Fruit fly (Drosophila melanogaster) whole organism, prepupa: Measurements from ENCODE around the gene ATPsynbetaL.

ENCODE experiments used
- CG10631 ChIP-seq: fragments of 200-800 bp; sonication (Bioruptor generic); optimal IDR thresholded peaks from 2 replicates; lab custom pipeline; 2016; ENCODE audit warnings: missing biosample characterization, missing genetic modification characterization
- CG10669 ChIP-seq: fragments of 200-800 bp; sonication (Bioruptor generic); optimal IDR thresholded peaks from 3 replicates; lab custom pipeline; 2018; ENCODE audit warnings: missing biosample characterization, mild to moderate bottlenecking, missing genetic modification characterization, moderate library complexity
- CG11902 ChIP-seq: fragments of 200-800 bp; sonication (Bioruptor generic); optimal IDR thresholded peaks from 3 replicates; lab custom pipeline; 2016; ENCODE audit warnings: missing biosample characterization, missing genetic modification characterization
- CG15336 ChIP-seq: fragments of 200-800 bp; sonication (Bioruptor generic); IDR thresholded peaks from 2 replicates; pipeline ENCODE4 v1.3.6; 2022; ENCODE audit warnings: missing biosample characterization, missing genetic modification characterization
- CG16779 ChIP-seq: fragments of 200-800 bp; sonication (Bioruptor generic); optimal IDR thresholded peaks from 3 replicates; lab custom pipeline; 2017; ENCODE audit warnings: missing biosample characterization, mild to moderate bottlenecking, missing genetic modification characterization
- CG31627 ChIP-seq: fragments of 200-800 bp; sonication (Bioruptor generic); optimal IDR thresholded peaks from 3 replicates; lab custom pipeline; 2016; ENCODE audit warnings: missing biosample characterization, missing genetic modification characterization
- CG32006 ChIP-seq: fragments of 200-800 bp; sonication (Bioruptor generic); optimal IDR thresholded peaks from 3 replicates; lab custom pipeline; 2017; ENCODE audit warnings: missing biosample characterization, mild to moderate bottlenecking, missing genetic modification characterization
- CG34406 ChIP-seq: fragments of 200-800 bp; sonication (Bioruptor generic); optimal IDR thresholded peaks from 3 replicates; lab custom pipeline; 2016; ENCODE audit warnings: missing biosample characterization, missing genetic modification characterization
- CG3919 ChIP-seq: fragments of 200-800 bp; sonication (Bioruptor generic); optimal IDR thresholded peaks from 3 replicates; lab custom pipeline; 2016; ENCODE audit warnings: missing biosample characterization, missing genetic modification characterization
- CG4318 ChIP-seq: fragments of 200-800 bp; sonication (Bioruptor generic); optimal IDR thresholded peaks from 3 replicates; lab custom pipeline; 2017; ENCODE audit warnings: missing biosample characterization, mild to moderate bottlenecking, missing genetic modification characterization
- CG6276 ChIP-seq: fragments of 200-800 bp; sonication (Bioruptor generic); optimal IDR thresholded peaks from 2 replicates; lab custom pipeline; 2017; ENCODE audit warnings: missing biosample characterization, mild to moderate bottlenecking, missing genetic modification characterization
- CG6792 ChIP-seq: fragments of 200-800 bp; sonication (Bioruptor generic); optimal IDR thresholded peaks from 3 replicates; lab custom pipeline; 2016; ENCODE audit warnings: missing biosample characterization, missing genetic modification characterization
- CG6854 ChIP-seq: fragments of 200-800 bp; sonication (Bioruptor generic); optimal IDR thresholded peaks from 2 replicates; lab custom pipeline; 2017; ENCODE audit warnings: missing biosample characterization, mild to moderate bottlenecking, missing genetic modification characterization
- CG7368 ChIP-seq: fragments of 200-800 bp; sonication (Bioruptor generic); optimal IDR thresholded peaks from 3 replicates; lab custom pipeline; 2016; ENCODE audit warnings: missing biosample characterization, missing genetic modification characterization
- CG8119 ChIP-seq: fragments of 200-800 bp; sonication (Bioruptor generic); IDR thresholded peaks from 3 replicates; pipeline ENCODE4 v1.3.6; 2022; ENCODE audit warnings: missing biosample characterization, missing genetic modification characterization
- CG8319 ChIP-seq: fragments of 200-800 bp; sonication (Bioruptor generic); optimal IDR thresholded peaks from 3 replicates; lab custom pipeline; 2016; ENCODE audit warnings: missing biosample characterization, missing genetic modification characterization
- CG8632 ChIP-seq: fragments of 200-800 bp; sonication (Bioruptor generic); optimal IDR thresholded peaks from 3 replicates; lab custom pipeline; 2016; ENCODE audit warnings: missing biosample characterization, missing genetic modification characterization
- CG9139 ChIP-seq: fragments of 200-800 bp; sonication (Bioruptor generic); optimal IDR thresholded peaks from 3 replicates; lab custom pipeline; 2017; ENCODE audit warnings: missing biosample characterization, mild to moderate bottlenecking, missing genetic modification characterization
- Eip78C ChIP-seq: fragments of 200-800 bp; sonication (Bioruptor generic); peaks from one replicate; lab custom pipeline; 2016; ENCODE audit warnings: missing biosample characterization, missing genetic modification characterization
- Ets21C ChIP-seq: fragments of 200-800 bp; sonication (Bioruptor generic); optimal IDR thresholded peaks from 3 replicates; lab custom pipeline; 2016; ENCODE audit warnings: missing biosample characterization, missing genetic modification characterization
- Ets96B ChIP-seq: fragments of 200-800 bp; optimal IDR thresholded peaks from 2 replicates; lab custom pipeline; 2019; ENCODE audit warnings: missing biosample characterization, mild to moderate bottlenecking, missing genetic modification characterization, moderate library complexity
- Gug ChIP-seq: fragments of 200-800 bp; sonication (Bioruptor generic); IDR thresholded peaks from 2 replicates; pipeline ENCODE4 v1.3.6; 2022; ENCODE audit warnings: missing biosample characterization, missing genetic modification characterization
- Hr38 ChIP-seq: sonication (Bioruptor generic); optimal IDR thresholded peaks from 2 replicates; lab custom pipeline; 2016; ENCODE audit warnings: missing biosample characterization, missing genetic modification characterization
- Hr4 ChIP-seq: fragments of 200-800 bp; sonication (Bioruptor generic); optimal IDR thresholded peaks from 3 replicates; lab custom pipeline; 2016; ENCODE audit warnings: missing biosample characterization, missing genetic modification characterization
- Lpt ChIP-seq: fragments of 200-800 bp; sonication (Bioruptor generic); optimal IDR thresholded peaks from 3 replicates; lab custom pipeline; 2016; ENCODE audit warnings: missing biosample characterization, missing genetic modification characterization
- OdsH ChIP-seq: fragments of 200-800 bp; sonication (Bioruptor generic); optimal IDR thresholded peaks from 3 replicates; lab custom pipeline; 2016; ENCODE audit warnings: missing biosample characterization, missing genetic modification characterization
- Sox102F ChIP-seq: fragments of 200-800 bp; sonication (Bioruptor generic); optimal IDR thresholded peaks from 2 replicates; lab custom pipeline; 2016; ENCODE audit warnings: missing biosample characterization, mild to moderate bottlenecking, missing genetic modification characterization
- Sox14 ChIP-seq: fragments of 200-800 bp; sonication (Bioruptor generic); optimal IDR thresholded peaks from 3 replicates; lab custom pipeline; 2016; ENCODE audit warnings: missing biosample characterization, missing genetic modification characterization
- acj6 ChIP-seq: fragments of 200-800 bp; sonication (Bioruptor generic); optimal IDR thresholded peaks from 3 replicates; lab custom pipeline; 2016; ENCODE audit warnings: missing biosample characterization, missing genetic modification characterization
- dsx ChIP-seq: fragments of 200-800 bp; optimal IDR thresholded peaks from 3 replicates; lab custom pipeline; 2019; ENCODE audit warnings: missing biosample characterization, mild to moderate bottlenecking, missing genetic modification characterization, moderate library complexity; ENCODE audit not compliant: poor library complexity, severe bottlenecking
- eg ChIP-seq: fragments of 200-800 bp; sonication (Bioruptor generic); IDR thresholded peaks from 3 replicates; pipeline ENCODE4 v1.3.6; 2022; ENCODE audit warnings: missing biosample characterization, missing genetic modification characterization
- esn ChIP-seq: fragments of 200-800 bp; sonication (Bioruptor generic); optimal IDR thresholded peaks from 2 replicates; lab custom pipeline; 2016; ENCODE audit warnings: missing biosample characterization, mild to moderate bottlenecking, missing genetic modification characterization, moderate library complexity
- fd59A ChIP-seq: fragments of 200-800 bp; sonication (Bioruptor generic); optimal IDR thresholded peaks from 2 replicates; lab custom pipeline; 2017; ENCODE audit warnings: missing biosample characterization, mild to moderate bottlenecking, missing genetic modification characterization, missing genetic modification reagents
- fkh ChIP-seq: fragments of 200-800 bp; sonication (Bioruptor generic); optimal IDR thresholded peaks from 3 replicates; lab custom pipeline; 2017; ENCODE audit warnings: missing biosample characterization, mild to moderate bottlenecking, missing genetic modification characterization, moderate library complexity
- lz ChIP-seq: fragments of 200-800 bp; sonication (Bioruptor generic); optimal IDR thresholded peaks from 3 replicates; lab custom pipeline; 2016; ENCODE audit warnings: missing biosample characterization, missing genetic modification characterization
- net ChIP-seq: fragments of 200-800 bp; sonication (Bioruptor generic); optimal IDR thresholded peaks from 3 replicates; lab custom pipeline; 2016; ENCODE audit warnings: missing biosample characterization, missing genetic modification characterization
- salr ChIP-seq, 2 experiments: fragments of 200-800 bp; sonication (Bioruptor generic); optimal IDR thresholded peaks; 3 replicates each; lab custom pipeline; 2016 to 2018; ENCODE audit warnings: missing biosample characterization in 2 of 2, missing genetic modification characterization in 2 of 2, mild to moderate bottlenecking in 1 of 2
- spab ChIP-seq: fragments of 200-800 bp; sonication (Bioruptor generic); optimal IDR thresholded peaks from 2 replicates; lab custom pipeline; 2017; ENCODE audit warnings: missing biosample characterization, mild to moderate bottlenecking, missing genetic modification characterization, missing genetic modification reagents
- ss ChIP-seq, 2 experiments: fragments of 200-800 bp; sonication (Bioruptor generic); optimal IDR thresholded peaks; 2 replicates in 1 of 2; 3 replicates in 1 of 2; lab custom pipeline; 2017 to 2018; ENCODE audit warnings: mild to moderate bottlenecking in 2 of 2, missing biosample characterization in 2 of 2, missing genetic modification characterization in 2 of 2, moderate library complexity in 1 of 2
- svp ChIP-seq: fragments of 200-800 bp; sonication (Bioruptor generic); peaks from one replicate; lab custom pipeline; 2016; ENCODE audit warnings: missing biosample characterization, missing genetic modification characterization
- topi ChIP-seq: fragments of 200-800 bp; sonication (Bioruptor generic); optimal IDR thresholded peaks from 3 replicates; lab custom pipeline; 2016; ENCODE audit warnings: missing biosample characterization, missing genetic modification characterization
- vri ChIP-seq: fragments of 200-800 bp; sonication (Bioruptor generic); optimal IDR thresholded peaks from 3 replicates; lab custom pipeline; 2016; ENCODE audit warnings: missing biosample characterization, mild to moderate bottlenecking, missing genetic modification characterization

ATPsynbetaL gene

dm6 chr3L:16054095-16054494, 43.5 kb upstream of the ATPsynbetaL start (continued):
- TF ChIP-seq net (GFP tag; lab: Kevin White, UChicago), result peak; percentile 49
- TF ChIP-seq CG10669 (GFP tag; lab: Kevin White, UChicago), result no peak
- TF ChIP-seq fkh, result no peak
- TF ChIP-seq CG7368 (GFP tag; lab: Kevin White, UChicago), result no peak
- no peak for TF ChIP-seq Hr38 (GFP tag; lab: Kevin White, UChicago)
- TF ChIP-seq CG31627 (GFP tag; lab: Kevin White, UChicago), result peak; percentile 23
- TF ChIP-seq Gug (GFP tag; lab: Robert Waterston, UW), result no peak; the same call in 1 of the 2 replicates
- no peak for TF ChIP-seq dsx (GFP tag; lab: Kevin White, UChicago)
- TF ChIP-seq Ets96B (tag; lab: Kevin White, UChicago), result peak; percentile 6
- TF ChIP-seq CG15336, result peak; percentile 71
- TF ChIP-seq topi (GFP tag; lab: Kevin White, UChicago), result peak; percentile 12
- peak; percentile 24 for TF ChIP-seq Sox14
- TF ChIP-seq Hr4 (GFP tag; lab: Kevin White, UChicago), result peak; percentile 58
- no peak for TF ChIP-seq spab
- no peak for TF ChIP-seq CG10631 (GFP tag; lab: Kevin White, UChicago)
- peak; percentile 1 for TF ChIP-seq Lpt (GFP tag; lab: Kevin White, UChicago)
- no peak for TF ChIP-seq CG16779
- TF ChIP-seq CG6276 (GFP tag; lab: Kevin White, UChicago), result peak; percentile 42
- no peak for TF ChIP-seq salr (GFP tag; optimal IDR thresholded peaks at IDR 0.05; lab: Kevin White, UChicago)
- TF ChIP-seq acj6 (GFP tag; lab: Kevin White, UChicago), result peak; percentile 25
- peak; percentile 12 for TF ChIP-seq CG34406

dm6 chr3L:16056101-16056891, 41.3 kb upstream of the ATPsynbetaL start:
- TF ChIP-seq fkh, result peak; percentile 62
- no peak for TF ChIP-seq ss (GFP tag; optimal IDR thresholded peaks at IDR 0.05; lab: Kevin White, UChicago)
- TF ChIP-seq CG32006 (GFP tag; lab: Kevin White, UChicago), result peak; percentile 12
- TF ChIP-seq CG6276 (GFP tag; lab: Kevin White, UChicago), result peak; percentile 23
- TF ChIP-seq CG8119, result no peak
- TF ChIP-seq esn (GFP tag; lab: Kevin White, UChicago), result no peak
- TF ChIP-seq Eip78C (GFP tag; lab: Kevin White, UChicago), result peak; percentile 54
- peak; percentile 28 for TF ChIP-seq net (GFP tag; lab: Kevin White, UChicago)
- TF ChIP-seq salr (GFP tag; optimal IDR thresholded peaks at IDR 0.05; lab: Kevin White, UChicago), result peak in 1 of 2 experiments; percentile 17
- peak; percentile 61 for TF ChIP-seq svp
- TF ChIP-seq, all 60 proteins: peak for 7

- TF ChIP-seq eg (GFP tag; lab: Robert Waterston, UW), result peak; percentile 10; the same call in 2 of the 3 replicates
- TF ChIP-seq esn (GFP tag; lab: Kevin White, UChicago), result peak; percentile 45
- peak; percentile 77 for TF ChIP-seq svp
- peak; percentile 53 for TF ChIP-seq CG10631 (GFP tag; lab: Kevin White, UChicago)
- TF ChIP-seq CG8632, result peak; percentile 16
- TF ChIP-seq Hr38 (GFP tag; lab: Kevin White, UChicago), result no peak
- peak; percentile 92 for TF ChIP-seq dsx (GFP tag; lab: Kevin White, UChicago)
- peak; percentile 54 for TF ChIP-seq CG6276 (GFP tag; lab: Kevin White, UChicago)
- TF ChIP-seq CG9139 (GFP tag; lab: Kevin White, UChicago), result no peak
- no peak for TF ChIP-seq CG8319
- no peak for TF ChIP-seq Ets96B (tag; lab: Kevin White, UChicago)
- TF ChIP-seq CG11902 (GFP tag; lab: Kevin White, UChicago), result no peak
- TF ChIP-seq CG6854 (GFP tag; lab: Kevin White, UChicago), result no peak
- TF ChIP-seq CG8119, result peak; percentile 40; the same call in 2 of the 3 replicates
- peak; percentile 7 for TF ChIP-seq vri (GFP tag; lab: Kevin White, UChicago)
- TF ChIP-seq OdsH (GFP tag; lab: Kevin White, UChicago), result peak; percentile 38
- peak; percentile 36 for TF ChIP-seq lz (GFP tag; lab: Kevin White, UChicago)
- no peak for TF ChIP-seq Ets21C
- TF ChIP-seq CG4318 (GFP tag; lab: Kevin White, UChicago), result peak; percentile 56
- TF ChIP-seq topi (GFP tag; lab: Kevin White, UChicago), result no peak
- peak; percentile 23 for TF ChIP-seq fd59A (GFP tag; lab: Kevin White, UChicago)
- peak; percentile 24 for TF ChIP-seq net (GFP tag; lab: Kevin White, UChicago)
- TF ChIP-seq CG3919 (GFP tag; lab: Kevin White, UChicago), result no peak
- peak; percentile 58 for TF ChIP-seq acj6 (GFP tag; lab: Kevin White, UChicago)
- TF ChIP-seq salr (GFP tag; optimal IDR thresholded peaks at IDR 0.05; lab: Kevin White, UChicago), result peak in 1 of 2 experiments; percentile 49
- peak; percentile 32 for TF ChIP-seq CG6792 (GFP tag; lab: Kevin White, UChicago)
- no peak for TF ChIP-seq Sox102F (GFP tag; lab: Kevin White, UChicago)
- TF ChIP-seq Hr4 (GFP tag; lab: Kevin White, UChicago), result peak; percentile 62
Measured at dm6 chr3L:16060806-16061600, 36.6 kb upstream of the ATPsynbetaL start.
